Worm (Caenorhabditis elegans) whole organism, L4/young adult: ENCODE measurements around the gene nhr-67.

ENCODE experiments used
- dao-5 ChIP-seq: sonication (generic microtip); optimal IDR thresholded peaks from 2 replicates; lab custom pipeline; 2016; ENCODE audit warnings: missing genotype, missing genetic modification characterization, moderate library complexity, missing compliant biosample characterization
- him-1 ChIP-seq: sonication (generic microtip); optimal IDR thresholded peaks from 2 replicates; lab custom pipeline; 2016; ENCODE audit warnings: missing genotype, missing genetic modification reagents, missing genetic modification characterization, missing compliant biosample characterization

DNA sequence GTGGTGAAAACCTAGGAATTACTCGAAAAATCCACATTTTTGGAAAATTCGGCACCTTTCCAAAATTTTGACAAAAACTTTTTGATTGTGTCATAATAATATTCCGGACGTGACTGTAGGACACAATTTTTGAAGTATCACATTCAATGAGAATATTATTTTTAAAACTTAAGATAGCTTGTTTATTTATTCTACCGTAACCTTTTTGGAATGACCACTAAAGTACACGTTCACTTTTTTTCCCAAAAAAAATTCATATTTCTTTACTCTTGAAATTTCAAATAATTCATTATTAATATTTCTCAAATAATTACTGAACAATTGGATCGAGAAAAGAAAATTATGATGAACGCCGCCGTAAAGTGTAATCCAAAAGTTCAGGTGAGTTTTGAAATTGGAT, 37.6 kb downstream of the nhr-67 start, which contains the start of gene R07H5.9:
- no peak for TF ChIP-seq dao-5 (tag; lab: Kevin White, UChicago)
- TF ChIP-seq him-1 (tag; lab: Kevin White, UChicago) = no peak
